Fruit fly (Drosophila melanogaster) whole organism, embryonic: Measurements from ENCODE around the gene mRpS11.

Experiments used
- Ada2b ChIP-seq: fragments of 200-800 bp; sonication (Bioruptor generic); IDR thresholded peaks from 2 replicates; pipeline ENCODE4 v1.3.6; 2022; ENCODE audit warnings: missing biosample characterization, missing genetic modification characterization
- Adf1 ChIP-seq: fragments of 200-800 bp; sonication (Bioruptor generic); IDR thresholded peaks from 2 replicates; pipeline ENCODE4 v1.3.6; 2022; ENCODE audit warnings: missing biosample characterization, missing genetic modification characterization
- Bgb ChIP-seq: fragments of 200-800 bp; sonication (Bioruptor generic); IDR thresholded peaks from 2 replicates; pipeline ENCODE4 v1.3.6; 2022; ENCODE audit warnings: missing biosample characterization, missing genetic modification characterization; ENCODE audit not compliant: partially characterized antibody
- CG10209 ChIP-seq: fragments of 200-800 bp; sonication (Bioruptor generic); optimal IDR thresholded peaks from 3 replicates; lab custom pipeline; 2017; ENCODE audit warnings: missing biosample characterization, mild to moderate bottlenecking, missing genetic modification characterization, missing genetic modification reagents
- CG10274 ChIP-seq: fragments of 200-800 bp; sonication (Bioruptor generic); optimal IDR thresholded peaks from 3 replicates; lab custom pipeline; 2017; ENCODE audit warnings: missing biosample characterization, mild to moderate bottlenecking, missing genetic modification characterization
- CG10979 ChIP-seq: fragments of 200-800 bp; sonication (Bioruptor generic); optimal IDR thresholded peaks from 2 replicates; lab custom pipeline; 2018; ENCODE audit warnings: missing biosample characterization, mild to moderate bottlenecking, missing genetic modification characterization, moderate library complexity
- CG12155 ChIP-seq: fragments of 200-800 bp; sonication (Bioruptor generic); optimal IDR thresholded peaks from 3 replicates; lab custom pipeline; 2016; ENCODE audit warnings: missing biosample characterization, missing genetic modification characterization
- CG14014 ChIP-seq: fragments of 200-800 bp; sonication (Bioruptor generic); IDR thresholded peaks from 2 replicates; pipeline ENCODE4 v1.3.6; 2022; ENCODE audit warnings: missing biosample characterization, missing genetic modification characterization
- CG1603 ChIP-seq: fragments of 200-800 bp; sonication (Bioruptor generic); optimal IDR thresholded peaks from 2 replicates; lab custom pipeline; 2019; ENCODE audit warnings: missing biosample characterization, mild to moderate bottlenecking, missing genetic modification characterization, moderate library complexity
- CG1647 ChIP-seq: fragments of 200-800 bp; sonication (Bioruptor generic); optimal IDR thresholded peaks from 3 replicates; lab custom pipeline; 2016; ENCODE audit warnings: missing biosample characterization, missing genetic modification characterization
- CG17186 ChIP-seq: fragments of 200-800 bp; sonication (Bioruptor generic); optimal IDR thresholded peaks from 3 replicates; lab custom pipeline; 2017; ENCODE audit warnings: missing biosample characterization, missing genetic modification reagents, missing genetic modification characterization
- CG18262 ChIP-seq: fragments of 200-800 bp; optimal IDR thresholded peaks from 3 replicates; lab custom pipeline; 2019; ENCODE audit warnings: missing biosample characterization, mild to moderate bottlenecking, missing genetic modification characterization, moderate library complexity
- CG18599 ChIP-seq: fragments of 200-800 bp; sonication (Bioruptor generic); optimal IDR thresholded peaks from 3 replicates; lab custom pipeline; 2017; ENCODE audit warnings: missing biosample characterization, missing genetic modification characterization, mild to moderate bottlenecking, moderate library complexity, missing genetic modification reagents
- CG2120 ChIP-seq: fragments of 200-800 bp; sonication (Bioruptor generic); optimal IDR thresholded peaks from 3 replicates; lab custom pipeline; 2016; ENCODE audit warnings: missing biosample characterization, missing genetic modification characterization
- CG30403 ChIP-seq: fragments of 200-800 bp; sonication (Bioruptor generic); optimal IDR thresholded peaks from 3 replicates; lab custom pipeline; 2016; ENCODE audit warnings: missing biosample characterization, missing genetic modification characterization
- CG3163 ChIP-seq: fragments of 200-800 bp; sonication (Bioruptor generic); optimal IDR thresholded peaks from 3 replicates; lab custom pipeline; 2016; ENCODE audit warnings: missing biosample characterization, missing genetic modification characterization
- CG34224 ChIP-seq: fragments of 200-800 bp; sonication (Bioruptor generic); IDR thresholded peaks from 3 replicates; pipeline ENCODE4 v1.3.6; 2022; ENCODE audit warnings: missing biosample characterization, missing genetic modification characterization; ENCODE audit not compliant: partially characterized antibody
- CG4424 ChIP-seq: fragments of 200-800 bp; sonication (Bioruptor generic); optimal IDR thresholded peaks from 3 replicates; lab custom pipeline; 2016; ENCODE audit warnings: missing biosample characterization, missing genetic modification characterization
- CG7271 ChIP-seq: fragments of 200-800 bp; sonication (Bioruptor generic); optimal IDR thresholded peaks from 2 replicates; lab custom pipeline; 2018; ENCODE audit warnings: missing biosample characterization, mild to moderate bottlenecking, missing genetic modification characterization, moderate library complexity
- CG7987 ChIP-seq: fragments of 200-800 bp; sonication (Bioruptor generic); optimal IDR thresholded peaks from 2 replicates; lab custom pipeline; 2018; ENCODE audit warnings: missing biosample characterization, mild to moderate bottlenecking, missing genetic modification characterization, moderate library complexity
- CG8944 ChIP-seq: fragments of 200-800 bp; sonication (Bioruptor generic); optimal IDR thresholded peaks from 3 replicates; lab custom pipeline; 2016; ENCODE audit warnings: missing biosample characterization, missing genetic modification characterization
- CG9797 ChIP-seq: fragments of 200-800 bp; sonication (Bioruptor generic); optimal IDR thresholded peaks from 3 replicates; lab custom pipeline; 2018; ENCODE audit warnings: missing biosample characterization, mild to moderate bottlenecking, missing genetic modification characterization
- Dek ChIP-seq: fragments of 200-800 bp; sonication (Bioruptor generic); optimal IDR thresholded peaks from 3 replicates; lab custom pipeline; 2019; ENCODE audit warnings: missing biosample characterization, mild to moderate bottlenecking, missing genetic modification characterization, moderate library complexity
- Dip2 ChIP-seq: fragments of 200-800 bp; sonication (Bioruptor generic); IDR thresholded peaks from 2 replicates; pipeline ENCODE4 v1.3.6; 2022; ENCODE audit warnings: missing biosample characterization, missing genetic modification characterization
- HLHmδ ChIP-seq: fragments of 200-800 bp; sonication (Bioruptor generic); optimal IDR thresholded peaks from 2 replicates; lab custom pipeline; 2018; ENCODE audit warnings: missing biosample characterization, mild to moderate bottlenecking, missing genetic modification characterization, moderate library complexity
- Hey ChIP-seq: fragments of 200-800 bp; sonication (Bioruptor generic); optimal IDR thresholded peaks from 3 replicates; lab custom pipeline; 2018; ENCODE audit warnings: missing biosample characterization, mild to moderate bottlenecking, missing genetic modification characterization
- Lhr ChIP-seq: fragments of 200-800 bp; sonication (Bioruptor generic); optimal IDR thresholded peaks from 3 replicates; lab custom pipeline; 2017; ENCODE audit warnings: mild to moderate bottlenecking, missing biosample characterization, missing genetic modification reagents, missing genetic modification characterization
- Meics ChIP-seq: fragments of 200-800 bp; sonication (Bioruptor generic); optimal IDR thresholded peaks from 2 replicates; lab custom pipeline; 2017; ENCODE audit warnings: missing biosample characterization, mild to moderate bottlenecking, missing genetic modification characterization
- NFAT ChIP-seq: fragments of 200-800 bp; sonication (Bioruptor generic); IDR thresholded peaks from 2 replicates; pipeline ENCODE4 v1.3.6; 2022; ENCODE audit warnings: missing biosample characterization, missing genetic modification characterization
- cad ChIP-seq: fragments of >200 bp; optimal IDR thresholded peaks from 2 replicates; lab custom pipeline; 2017; ENCODE audit warnings: missing biosample characterization, missing genetic modification characterization
- cas ChIP-seq: fragments of 200-800 bp; sonication (Bioruptor generic); IDR thresholded peaks from 2 replicates; pipeline ENCODE4 v1.3.6; 2022; ENCODE audit warnings: missing biosample characterization, missing genetic modification characterization
- chif ChIP-seq, 2 experiments: fragments of 200-800 bp; sonication (Bioruptor generic); optimal IDR thresholded peaks; 3 replicates each; lab custom pipeline; 2016; ENCODE audit warnings: missing biosample characterization in 2 of 2, missing genetic modification characterization in 2 of 2
- ci ChIP-seq: fragments of 200-800 bp; sonication (Bioruptor generic); IDR thresholded peaks from 3 replicates; pipeline ENCODE4 v1.3.6; 2022; ENCODE audit warnings: missing biosample characterization, missing genetic modification characterization
- emc ChIP-seq: fragments of 200-800 bp; sonication (Bioruptor generic); optimal IDR thresholded peaks from 2 replicates; lab custom pipeline; 2016; ENCODE audit warnings: missing biosample characterization, missing genetic modification characterization
- kni ChIP-seq: fragments of 200-800 bp; sonication (Bioruptor generic); optimal IDR thresholded peaks from 3 replicates; lab custom pipeline; 2017; ENCODE audit warnings: mild to moderate bottlenecking, missing biosample characterization, missing genetic modification reagents, missing genetic modification characterization
- mam ChIP-seq: fragments of 200-800 bp; sonication (Bioruptor generic); optimal IDR thresholded peaks from 3 replicates; lab custom pipeline; 2016; ENCODE audit warnings: missing biosample characterization, missing genetic modification characterization
- nerfin-1 ChIP-seq: fragments of 200-800 bp; sonication (Bioruptor generic); optimal IDR thresholded peaks from 3 replicates; lab custom pipeline; 2019; ENCODE audit warnings: missing biosample characterization, mild to moderate bottlenecking, missing genetic modification characterization, moderate library complexity
- nerfin-2 ChIP-seq: fragments of 200-800 bp; sonication (Bioruptor generic); IDR thresholded peaks from 2 replicates; pipeline ENCODE4 v1.3.6; 2022; ENCODE audit warnings: missing biosample characterization, missing genetic modification characterization; ENCODE audit not compliant: partially characterized antibody
- repo ChIP-seq: fragments of 200-800 bp; sonication (Bioruptor generic); optimal IDR thresholded peaks from 2 replicates; lab custom pipeline; 2016; ENCODE audit warnings: missing biosample characterization, missing genetic modification characterization
- ro ChIP-seq: fragments of 200-800 bp; sonication (Bioruptor generic); IDR thresholded peaks from 2 replicates; pipeline ENCODE4 v1.3.6; 2022; ENCODE audit warnings: missing biosample characterization, missing genetic modification characterization
- toy ChIP-seq: fragments of 200-800 bp; sonication (Bioruptor generic); IDR thresholded peaks from 2 replicates; pipeline ENCODE4 v1.3.6; 2022; ENCODE audit warnings: missing biosample characterization, missing genetic modification characterization
- tup ChIP-seq: fragments of 200-800 bp; sonication (Bioruptor generic); optimal IDR thresholded peaks from 2 replicates; lab custom pipeline; 2016; ENCODE audit warnings: missing biosample characterization, mild to moderate bottlenecking, missing genetic modification characterization, moderate library complexity
- z ChIP-seq: fragments of 200-800 bp; sonication (Bioruptor generic); IDR thresholded peaks from 3 replicates; pipeline ENCODE4 v1.3.6; 2022; ENCODE audit warnings: missing biosample characterization, missing genetic modification characterization

Gene mRpS11

dm6 chr3R:17115668-17116067 lies 43.1 kb downstream of the mRpS11 start (continued):
- TF ChIP-seq chif (GFP tag; optimal IDR thresholded peaks at IDR 0.05; lab: Kevin White, UChicago) (no peak), CG7987 (GFP tag; lab: Kevin White, UChicago) (peak; percentile 4), cas (no peak), CG2120 (no peak), CG10274 (GFP tag; lab: Kevin White, UChicago) (no peak), tup (GFP tag; lab: Kevin White, UChicago) (no peak), emc (GFP tag; lab: Kevin White, UChicago) (no peak), CG34224 (GFP tag; lab: Robert Waterston, UW) (no peak), CG10979 (no peak), Adf1 (GFP tag; lab: Robert Waterston, UW) (no peak), ci (no peak), CG1603 (tag; lab: Kevin White, UChicago) (no peak), CG1647 (GFP tag; lab: Kevin White, UChicago) (no peak), Lhr (GFP tag; lab: Kevin White, UChicago) (no peak), CG17186 (GFP tag; lab: Kevin White, UChicago) (no peak), z (GFP tag; lab: Robert Waterston, UW) (no peak), CG4424 (no peak), Dip2 (GFP tag; lab: Robert Waterston, UW) (no peak), toy (no peak), CG9797 (GFP tag; lab: Kevin White, UChicago) (no peak), CG18599 (GFP tag; lab: Kevin White, UChicago) (peak; percentile 10), CG7271 (no peak), Bgb (GFP tag; lab: Robert Waterston, UW) (no peak), HLHmδ (no peak), CG18262 (tag; lab: Kevin White, UChicago) (no peak), CG10209 (GFP tag; lab: Kevin White, UChicago) (peak; percentile 19), Meics (GFP tag; lab: Kevin White, UChicago) (no peak), kni (peak; percentile 62), CG3163 (GFP tag; lab: Kevin White, UChicago) (no peak), nerfin-1 (tag; lab: Kevin White, UChicago) (peak; percentile 25), CG12155 (GFP tag; lab: Kevin White, UChicago) (no peak), repo (no peak), CG14014 (GFP tag; lab: Robert Waterston, UW) (no peak), cad (GFP tag; lab: Kevin White, UChicago) (no peak), nerfin-2 (GFP tag; lab: Robert Waterston, UW) (no peak), NFAT (no peak), Hey (tag; lab: Kevin White, UChicago) (no peak), CG30403 (GFP tag; lab: Kevin White, UChicago) (no peak), Ada2b (GFP tag; lab: Robert Waterston, UW) (no peak), ro (GFP tag; lab: Robert Waterston, UW) (no peak), CG8944 (GFP tag; lab: Kevin White, UChicago) (no peak), Dek (tag; lab: Kevin White, UChicago) (no peak), mam (no peak)
